Worm (Caenorhabditis elegans) whole organism, L2 larva: Measurements from ENCODE around the gene C33C12.1.

ENCODE experiments used
- ceh-82 ChIP-seq: fragments of 150-350 bp; optimal IDR thresholded peaks from 2 replicates; lab custom pipeline; 2014; ENCODE audit warnings: missing biosample characterization, missing genetic modification characterization
- fos-1 ChIP-seq: fragments of 150-350 bp; optimal IDR thresholded peaks from 2 replicates; lab custom pipeline; 2014; ENCODE audit warnings: missing biosample characterization, missing genetic modification characterization
- mab-5 ChIP-seq: fragments of 150-350 bp; optimal IDR thresholded peaks from 2 replicates; lab custom pipeline; 2014; ENCODE audit warnings: missing biosample characterization, missing genetic modification characterization
- nhr-10 ChIP-seq: sonication (generic microtip); optimal IDR thresholded peaks from 2 replicates; lab custom pipeline; 2017; ENCODE audit warnings: missing biosample characterization, missing genetic modification characterization
- unc-62 ChIP-seq: fragments of 150-350 bp; optimal IDR thresholded peaks from 2 replicates; lab custom pipeline; 2014; ENCODE audit warnings: missing biosample characterization, missing genetic modification reagents, missing genetic modification characterization
- ztf-11 ChIP-seq: sonication (generic microtip); optimal IDR thresholded peaks from 2 replicates; lab custom pipeline; 2017; ENCODE audit warnings: missing biosample characterization, missing genetic modification characterization

ce11 chrII:2196742-2197141 is 1.3 kb upstream of the C33C12.1 start:
- TF ChIP-seq fos-1 (tag; lab: Kevin White, UChicago) (no peak), nhr-10 (no peak), unc-62 (GFP tag; lab: Kevin White, UChicago) (no peak), mab-5 (tag; lab: Kevin White, UChicago) (no peak), ceh-82 (tag; lab: Kevin White, UChicago) (no peak), ztf-11 (tag; lab: Kevin White, UChicago) (no peak)
